Worm (Caenorhabditis elegans) whole organism, late embryonic: Measurements from ENCODE around the gene M03B6.1.
A peak's percentile ranks its signal among the peaks of the same experiment; 100 is the strongest.

Source experiments
- F13H6.1 ChIP-seq: sonication (generic microtip); optimal IDR thresholded peaks from 2 replicates; lab custom pipeline; 2016; ENCODE audit warnings: missing genetic modification characterization, missing compliant biosample characterization
- K02D7.2 ChIP-seq: sonication (generic microtip); optimal IDR thresholded peaks from 2 replicates; lab custom pipeline; 2017; ENCODE audit warnings: mild to moderate bottlenecking, missing genetic modification characterization, missing compliant biosample characterization
- K09A11.1 ChIP-seq: sonication (generic microtip); optimal IDR thresholded peaks from 2 replicates; lab custom pipeline; 2017; ENCODE audit warnings: antibody characterized with exemption, mild to moderate bottlenecking, missing genetic modification characterization, missing compliant biosample characterization; ENCODE audit not compliant: insufficient read depth
- Y22D7AL.16 ChIP-seq: sonication (generic microtip); optimal IDR thresholded peaks from 2 replicates; lab custom pipeline; 2016; ENCODE audit warnings: missing genetic modification characterization, missing compliant biosample characterization
- ahr-1 ChIP-seq: sonication (generic microtip); optimal IDR thresholded peaks from 2 replicates; lab custom pipeline; 2016; ENCODE audit warnings: missing genetic modification characterization, missing compliant biosample characterization
- ama-1 ChIP-seq: fragments of 150-350 bp; optimal IDR thresholded peaks from 2 replicates; lab custom pipeline; 2014
- ceh-19 ChIP-seq: fragments of 200-800 bp; sonication (Bioruptor generic); optimal IDR thresholded peaks from 2 replicates; lab custom pipeline; 2018; ENCODE audit warnings: mild to moderate bottlenecking, missing genetic modification characterization, missing compliant biosample characterization
- ceh-22 ChIP-seq: sonication (generic microtip); optimal IDR thresholded peaks from 2 replicates; lab custom pipeline; 2017; ENCODE audit warnings: missing biosample characterization, missing genetic modification characterization
- ceh-30 ChIP-seq: fragments of 150-350 bp; optimal IDR thresholded peaks from 2 replicates; lab custom pipeline; 2014; ENCODE audit warnings: missing biosample characterization, missing genetic modification characterization
- ceh-45 ChIP-seq: fragments of 200-800 bp; sonication (Bioruptor generic); IDR thresholded peaks from 2 replicates; pipeline ENCODE4 v1.3.6; 2022; ENCODE audit warnings: missing genetic modification reagents, missing genetic modification characterization, missing compliant biosample characterization
- ceh-6 ChIP-seq: fragments of 200-800 bp; sonication (Bioruptor generic); optimal IDR thresholded peaks from 2 replicates; lab custom pipeline; 2018; ENCODE audit warnings: mild to moderate bottlenecking, missing genetic modification characterization, missing compliant biosample characterization
- che-1 ChIP-seq: sonication (generic microtip); optimal IDR thresholded peaks from 2 replicates; lab custom pipeline; 2016; ENCODE audit warnings: mild to moderate bottlenecking, missing genetic modification characterization, missing compliant biosample characterization
- elt-2 ChIP-seq: sonication (generic microtip); optimal IDR thresholded peaks from 2 replicates; lab custom pipeline; 2016; ENCODE audit warnings: missing genetic modification reagents, missing genetic modification characterization, missing compliant biosample characterization
- ets-4 ChIP-seq: sonication (generic microtip); optimal IDR thresholded peaks from 2 replicates; lab custom pipeline; 2016; ENCODE audit warnings: missing genetic modification characterization, missing compliant biosample characterization
- fax-1 ChIP-seq: sonication (generic microtip); optimal IDR thresholded peaks from 2 replicates; lab custom pipeline; 2016; ENCODE audit warnings: missing genotype, missing genetic modification characterization, missing compliant biosample characterization
- fkh-10 ChIP-seq: fragments of 150-350 bp; optimal IDR thresholded peaks from 2 replicates; lab custom pipeline; 2014; ENCODE audit warnings: missing biosample characterization, missing genetic modification reagents, missing genetic modification characterization
- fkh-6 ChIP-seq: sonication (generic microtip); optimal IDR thresholded peaks from 2 replicates; lab custom pipeline; 2016; ENCODE audit warnings: missing genetic modification characterization, missing compliant biosample characterization
- hlh-13 ChIP-seq: fragments of 200-800 bp; sonication (Bioruptor generic); optimal IDR thresholded peaks from 2 replicates; lab custom pipeline; 2018; ENCODE audit warnings: mild to moderate bottlenecking, missing genetic modification characterization, missing compliant biosample characterization
- hlh-15 ChIP-seq: sonication (generic microtip); optimal IDR thresholded peaks from 2 replicates; lab custom pipeline; 2016; ENCODE audit warnings: missing genetic modification characterization, missing compliant biosample characterization
- hlh-8 ChIP-seq: sonication (generic microtip); optimal IDR thresholded peaks from 2 replicates; lab custom pipeline; 2016; ENCODE audit warnings: missing genotype, missing genetic modification characterization, missing compliant biosample characterization
- nfya-1 ChIP-seq: sonication (generic microtip); optimal IDR thresholded peaks from 2 replicates; lab custom pipeline; 2017; ENCODE audit warnings: missing genetic modification characterization, mild to moderate bottlenecking, missing compliant biosample characterization, antibody characterized with exemption, moderate library complexity
- nhr-232 ChIP-seq: sonication (generic microtip); optimal IDR thresholded peaks from 2 replicates; lab custom pipeline; 2016; ENCODE audit warnings: missing genetic modification characterization, missing compliant biosample characterization
- odd-2 ChIP-seq: sonication (generic microtip); optimal IDR thresholded peaks from 2 replicates; lab custom pipeline; 2017; ENCODE audit warnings: antibody characterized with exemption, mild to moderate bottlenecking, missing genetic modification characterization, missing compliant biosample characterization
- pag-3 ChIP-seq: sonication (generic microtip); optimal IDR thresholded peaks from 2 replicates; lab custom pipeline; 2016; ENCODE audit warnings: missing compliant biosample characterization, missing genetic modification characterization, borderline replicate concordance
- pax-1 ChIP-seq: fragments of 150-350 bp; optimal IDR thresholded peaks from 2 replicates; lab custom pipeline; 2014; ENCODE audit warnings: missing biosample characterization, missing genetic modification characterization
- pha-2 ChIP-seq: sonication (generic microtip); optimal IDR thresholded peaks from 2 replicates; lab custom pipeline; 2017; ENCODE audit warnings: mild to moderate bottlenecking, missing genetic modification characterization, missing compliant biosample characterization
- pros-1 ChIP-seq: fragments of 150-350 bp; optimal IDR thresholded peaks from 2 replicates; lab custom pipeline; 2014; ENCODE audit warnings: missing biosample characterization, missing genetic modification reagents, missing genetic modification characterization
- ref-2 ChIP-seq: sonication (generic microtip); optimal IDR thresholded peaks from 2 replicates; lab custom pipeline; 2016; ENCODE audit warnings: missing genetic modification characterization, missing compliant biosample characterization
- tbx-2 ChIP-seq: sonication (generic microtip); optimal IDR thresholded peaks from 2 replicates; lab custom pipeline; 2016; ENCODE audit warnings: missing genetic modification characterization, missing compliant biosample characterization
- tbx-7 ChIP-seq: sonication (generic microtip); optimal IDR thresholded peaks from 2 replicates; lab custom pipeline; 2016; ENCODE audit warnings: missing genotype, missing genetic modification characterization, missing compliant biosample characterization
- unc-3 ChIP-seq, 2 experiments: fragments of 200-800 bp in 1 of 2; sonication (Bioruptor generic) in 1 of 2; sonication (generic microtip) in 1 of 2; conservative IDR thresholded peaks in 1 of 2; optimal IDR thresholded peaks in 1 of 2; 2 replicates each; pipeline versions ENCODE4 v1.3.6 to Lab custom; 2016 to 2022; ENCODE audit warnings: missing compliant biosample characterization in 2 of 2, missing genetic modification characterization in 2 of 2, missing genetic modification reagents in 1 of 2
- unc-42 ChIP-seq: sonication (generic microtip); optimal IDR thresholded peaks from 2 replicates; lab custom pipeline; 2016; ENCODE audit warnings: missing genotype, missing genetic modification characterization, missing compliant biosample characterization
- ztf-16 ChIP-seq: sonication (generic microtip); optimal IDR thresholded peaks from 2 replicates; lab custom pipeline; 2017; ENCODE audit warnings: missing genetic modification characterization, missing compliant biosample characterization

M03B6.1 gene

DNA sequence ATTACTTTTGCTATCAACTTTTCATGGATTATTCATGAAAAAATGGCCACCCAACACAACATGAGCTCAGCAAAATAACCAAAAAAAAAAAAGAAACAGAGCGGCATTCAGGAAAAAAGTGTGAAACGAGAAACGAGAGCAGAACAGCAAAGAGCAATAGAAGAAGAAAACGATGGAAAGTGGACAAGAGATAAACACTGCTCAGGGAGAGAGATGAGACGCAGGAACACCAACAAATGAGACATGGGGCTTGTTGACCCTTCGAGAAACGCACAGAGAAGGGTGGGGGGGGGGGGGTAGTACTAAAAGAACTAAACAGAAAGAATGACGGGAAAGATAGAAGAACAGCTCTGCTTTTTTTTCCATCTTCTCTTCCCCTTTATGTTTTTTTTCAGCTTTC is 29.5 kb upstream of the M03B6.1 start:
- TF ChIP-seq F13H6.1 (tag; lab: Kevin White, UChicago) (no peak), ama-1 (lab: Kevin White, UChicago) (no peak), unc-42 (no peak), ahr-1 (tag; lab: Kevin White, UChicago) (no peak), Y22D7AL.16 (tag; lab: Kevin White, UChicago) (no peak), pag-3 (tag; lab: Kevin White, UChicago) (no peak), ceh-30 (no peak), K09A11.1 (no peak), fkh-10 (GFP tag; lab: Kevin White, UChicago) (no peak), fax-1 (tag; lab: Kevin White, UChicago) (no peak), ets-4 (tag; lab: Kevin White, UChicago) (no peak)

DNA sequence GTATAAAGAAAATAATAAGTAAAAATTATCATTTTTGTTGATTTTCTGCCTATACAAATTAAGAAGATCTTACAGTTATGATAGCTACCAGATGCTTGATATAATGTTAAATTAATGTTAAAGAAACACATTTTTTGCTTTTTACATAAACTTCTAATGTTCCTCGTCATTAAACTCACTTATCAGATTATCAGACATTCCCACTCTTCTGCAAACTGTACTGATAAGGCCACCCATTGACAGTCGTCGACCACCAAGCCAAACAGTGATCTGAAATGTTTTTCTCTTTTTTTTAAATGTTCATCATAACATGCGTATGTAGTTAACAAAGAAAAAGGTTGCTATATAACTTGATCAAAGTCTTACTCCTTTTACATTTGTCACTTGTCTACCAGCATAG is 22.6 kb upstream of the M03B6.1 start:
- TF ChIP-seq hlh-15 (tag; lab: Kevin White, UChicago) (no peak), elt-2 (tag; lab: Kevin White, UChicago) (peak; percentile 76)

DNA sequence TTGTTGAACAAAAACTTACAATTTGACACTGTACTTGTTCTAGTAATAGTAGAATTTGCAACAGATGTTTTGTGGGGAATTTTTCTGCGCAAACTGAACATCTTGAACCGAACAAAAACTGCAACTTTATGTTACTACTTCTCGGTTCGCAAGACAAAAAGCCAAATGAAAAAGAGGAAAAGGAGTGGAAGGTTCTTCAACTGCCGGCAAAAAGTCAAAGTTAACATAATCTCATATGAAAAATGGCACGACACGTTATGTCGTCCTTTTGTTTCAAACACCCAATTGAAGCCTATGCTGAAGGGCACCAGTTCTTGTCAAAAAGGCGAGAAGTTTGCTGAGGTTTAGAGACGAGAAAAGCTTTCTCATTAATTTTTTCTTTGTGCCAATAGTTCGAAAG is 17.9 kb upstream of the M03B6.1 start, which contains the start of gene twk-23:
twk-23 (minus strand) TSS at position 101 of the 400 bp plus-strand sequence.
- no peak for TF ChIP-seq ztf-16 (tag; lab: Kevin White, UChicago)
- no peak for TF ChIP-seq nhr-232 (tag; lab: Kevin White, UChicago)
- TF ChIP-seq ref-2 (tag; lab: Kevin White, UChicago), result no peak
- TF ChIP-seq ceh-22 (tag; lab: Kevin White, UChicago), result no peak
- TF ChIP-seq hlh-8 (tag; lab: Kevin White, UChicago), result no peak
- no peak for TF ChIP-seq che-1 (tag; lab: Kevin White, UChicago)
- TF ChIP-seq pag-3 (tag; lab: Kevin White, UChicago), result no peak
- TF ChIP-seq K02D7.2 (tag; lab: Kevin White, UChicago), result no peak
- TF ChIP-seq unc-3 (GFP tag; conservative IDR thresholded peaks at IDR 0.05; lab: Robert Waterston, UW), result no peak
- no peak for TF ChIP-seq unc-3 (tag; optimal IDR thresholded peaks at IDR 0.05; lab: Kevin White, UChicago)
- no peak for TF ChIP-seq pros-1 (tag; lab: Kevin White, UChicago)
- TF ChIP-seq fkh-10 (GFP tag; lab: Kevin White, UChicago), result no peak
- no peak for TF ChIP-seq ama-1 (lab: Kevin White, UChicago)
- TF ChIP-seq tbx-2 (tag; lab: Kevin White, UChicago), result no peak
- TF ChIP-seq ceh-45, result no peak
- no peak for TF ChIP-seq fax-1 (tag; lab: Kevin White, UChicago)
- no peak for TF ChIP-seq fkh-6 (tag; lab: Kevin White, UChicago)

DNA sequence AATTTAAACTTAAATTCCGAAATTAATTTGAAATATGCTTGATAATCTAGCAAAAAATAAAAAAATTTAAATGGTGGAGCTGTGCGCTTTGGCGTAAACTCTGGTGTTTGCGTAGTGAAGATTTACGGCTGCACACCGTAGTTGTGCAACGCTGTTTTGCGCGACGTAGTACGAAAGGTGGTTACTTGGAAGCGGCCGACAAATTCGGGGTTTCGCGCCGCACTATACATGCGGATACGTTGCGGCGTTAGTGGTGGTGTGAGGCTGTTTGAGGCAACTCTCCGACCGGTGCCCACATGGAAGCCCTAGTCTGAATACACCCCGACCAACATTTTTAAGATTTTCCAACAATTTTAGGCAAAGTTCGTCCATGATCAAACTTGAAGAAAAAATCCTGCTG is 8.0 kb upstream of the M03B6.1 start:
- TF ChIP-seq tbx-2 (tag; lab: Kevin White, UChicago) (no peak), nfya-1 (tag; lab: Kevin White, UChicago) (no peak), odd-2 (tag; lab: Kevin White, UChicago) (no peak), ceh-19 (GFP tag; lab: Kevin White, UChicago) (no peak)

DNA sequence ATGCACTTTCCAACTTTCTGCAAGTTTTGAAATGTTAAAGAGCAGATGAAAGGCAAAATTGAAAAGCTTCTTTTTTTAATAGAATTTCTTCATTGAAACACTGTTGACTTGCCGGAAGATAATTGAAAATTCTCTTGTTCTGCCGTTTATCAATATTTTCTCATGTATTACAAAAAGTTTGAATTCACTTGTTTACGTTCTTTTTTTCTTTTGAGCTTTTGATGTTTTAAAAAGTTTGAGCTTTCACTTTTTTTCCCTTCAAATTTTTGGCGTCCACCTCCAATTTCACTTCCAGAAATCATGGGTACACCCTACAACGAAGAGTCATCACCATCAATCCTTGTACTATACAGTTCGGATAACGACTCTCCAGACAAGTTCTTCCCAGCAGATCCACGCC is 7.3 kb upstream of the M03B6.1 start, which contains the start of gene F19D8.2:
F19D8.2 (plus strand) TSS at position 301 of the 400 bp plus-strand sequence.
- TF ChIP-seq pax-1, result no peak
- no peak for TF ChIP-seq ceh-6
- no peak for TF ChIP-seq hlh-13 (GFP tag; lab: Kevin White, UChicago)
- TF ChIP-seq pha-2 (tag; lab: Kevin White, UChicago), result no peak
- TF ChIP-seq tbx-7 (tag; lab: Kevin White, UChicago), result no peak
